Fruit fly (Drosophila melanogaster) S2 (cell line): ENCODE results near the gene CG4151.

ENCODE experiments used
- CG8478 ChIP-seq: fragments of >200 bp; optimal IDR thresholded peaks from 2 replicates; lab custom pipeline; 2018
- CTCF ChIP-seq, 2 experiments: fragments of >200 bp; optimal IDR thresholded peaks; 2 replicates each; lab custom pipeline; 2018

DNA sequence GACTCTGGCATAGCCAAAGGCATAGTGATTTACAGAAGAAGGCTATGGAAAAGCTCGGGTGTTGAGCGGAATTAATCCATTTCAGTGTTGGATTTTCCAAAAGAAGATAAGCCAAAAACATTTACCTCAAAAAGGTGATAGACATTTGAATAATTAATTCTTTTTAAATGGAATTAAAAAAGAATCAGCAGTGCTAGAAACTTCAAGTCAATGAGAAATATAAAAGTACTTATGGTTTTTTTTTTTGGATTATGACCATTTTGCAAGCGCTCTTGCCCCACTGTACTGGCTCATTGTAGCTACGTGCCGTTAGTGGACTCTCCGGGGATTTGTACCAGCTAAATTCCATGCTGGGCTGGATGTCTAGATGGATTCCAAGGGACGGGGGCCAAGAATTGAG lies 15.4 kb upstream of the CG4151 start:
- no peak for TF ChIP-seq CG8478 (lab: Kevin White, UChicago)
- no peak for TF ChIP-seq CTCF (optimal IDR thresholded peaks at IDR 0.05; lab: Kevin White, UChicago)
